Worm (Caenorhabditis elegans): ENCODE measurements around the gene npr-38.

The npr-38 gene

DNA sequence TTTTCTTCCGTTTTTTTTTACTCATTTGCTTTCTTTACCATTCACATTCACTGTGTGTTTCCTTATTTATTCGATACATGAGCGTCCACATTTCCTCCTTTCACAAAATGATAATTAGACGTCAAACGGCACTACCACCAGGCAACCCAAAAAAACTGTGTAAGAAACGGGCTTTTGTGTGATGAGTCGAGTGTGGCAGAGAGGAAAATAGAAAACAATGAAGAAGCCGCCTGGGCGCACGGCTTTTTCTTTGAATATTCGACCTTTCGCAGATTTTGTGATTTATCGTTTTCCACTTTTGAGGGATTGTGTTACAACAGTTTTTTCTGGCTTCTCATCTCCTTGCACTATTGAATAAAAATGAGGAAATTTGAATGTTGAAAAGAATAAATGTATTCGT is 33.2 kb upstream of the npr-38 start:
- TF ChIP-seq vab-15 (tag; optimal IDR thresholded peaks at IDR 0.05) (no peak), aly-2 (tag; optimal IDR thresholded peaks at IDR 0.05) (no peak), C34B4.2 (tag; optimal IDR thresholded peaks at IDR 0.05) (no peak), efl-3 (GFP tag; optimal IDR thresholded peaks at IDR 0.05) (no peak), blmp-1 (tag; optimal IDR thresholded peaks at IDR 0.05) (peak; percentile 23), snpc-4 (tag; optimal IDR thresholded peaks at IDR 0.05) (no peak), sup-37 (GFP tag; optimal IDR thresholded peaks at IDR 0.05) (no peak), ceh-8 (GFP tag; optimal IDR thresholded peaks at IDR 0.05) (no peak)

DNA sequence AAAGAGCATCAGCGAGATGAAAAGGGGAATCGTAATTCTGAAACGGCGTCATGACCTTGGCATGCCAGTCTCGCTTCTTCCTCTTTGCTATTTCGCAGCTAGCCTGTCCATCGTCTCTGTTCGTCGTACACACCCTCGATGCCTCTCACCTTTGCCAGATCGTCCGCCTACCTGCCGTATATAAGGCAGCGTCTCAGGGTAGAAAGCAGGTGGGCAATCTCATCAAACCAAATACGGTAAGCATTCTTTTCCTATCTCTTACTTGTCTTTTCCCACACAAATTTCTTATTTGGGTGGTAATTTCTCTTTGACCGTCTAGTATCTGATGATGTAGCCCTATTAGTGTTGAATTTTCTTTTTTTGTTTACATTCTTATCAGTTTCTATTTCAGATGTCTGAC is 31.9 kb upstream of the npr-38 start, which contains the start of gene col-166:
TSS of gene col-166 (plus strand) at position 392 of the 400 bp plus-strand sequence.
- TF ChIP-seq pax-3 (tag; optimal IDR thresholded peaks at IDR 0.05) (no peak), sup-37 (GFP tag; optimal IDR thresholded peaks at IDR 0.05) (no peak), elt-3 (tag; optimal IDR thresholded peaks at IDR 0.05) (peak in 3 of 6 experiments; percentile 40 to 45 (median 42)), mdl-1 (tag; optimal IDR thresholded peaks at IDR 0.05) (peak in 1 of 2 experiments; percentile 27), fkh-4 (tag; optimal IDR thresholded peaks at IDR 0.05; ENCODE audit: borderline replicate concordance) (no peak), ama-1 (optimal IDR thresholded peaks at IDR 0.05) (peak; percentile 64), snu-23 (GFP tag; optimal IDR thresholded peaks at IDR 0.05) (peak; percentile 64), lin-14 (GFP tag; optimal IDR thresholded peaks at IDR 0.05) (peak; percentile 72), unc-98 (GFP tag; IDR thresholded peaks at IDR 0.05) (no peak), nhr-47 (tag; optimal IDR thresholded peaks at IDR 0.05) (peak; percentile 52), zip-4 (GFP tag; optimal IDR thresholded peaks at IDR 0.05) (no peak), efl-1 (optimal IDR thresholded peaks at IDR 0.05) (no peak), efl-1 (GFP tag; optimal IDR thresholded peaks at IDR 0.05 in 1 of 2) (no peak), grh-1 (GFP tag; IDR thresholded peaks at IDR 0.05) (0 out of 2 replicates have a peak, but pooled peaks have one; percentile 21), ceh-8 (GFP tag; optimal IDR thresholded peaks at IDR 0.05) (no peak), alr-1 (tag; optimal IDR thresholded peaks at IDR 0.05; ENCODE audit: borderline replicate concordance) (no peak), nhr-85 (tag) (peak; percentile 93), C16A3.4 (tag; optimal IDR thresholded peaks at IDR 0.05) (no peak), sptf-1 (tag; optimal IDR thresholded peaks at IDR 0.05) (no peak), lin-39 (tag; optimal IDR thresholded peaks at IDR 0.05) (no peak), swsn-7 (tag; optimal IDR thresholded peaks at IDR 0.05) (no peak), nhr-77 (tag; optimal IDR thresholded peaks at IDR 0.05) (no peak), lin-13 (GFP tag; optimal IDR thresholded peaks at IDR 0.05) (no peak), nhr-20 (tag; optimal IDR thresholded peaks at IDR 0.05) (peak; percentile 61), mep-1 (tag; optimal IDR thresholded peaks at IDR 0.05) (peak; percentile 23), nhr-71 (tag; optimal IDR thresholded peaks at IDR 0.05) (peak; percentile 56), blmp-1 (tag; optimal IDR thresholded peaks at IDR 0.05) (peak; percentile 30), irx-1 (tag; optimal IDR thresholded peaks at IDR 0.05) (no peak), tbx-2 (tag; optimal IDR thresholded peaks at IDR 0.05) (peak; percentile 43), nhr-90 (tag; optimal IDR thresholded peaks at IDR 0.05; ENCODE audit: poor library complexity) (peak; percentile 77), fkh-10 (GFP tag; optimal IDR thresholded peaks at IDR 0.05) (no peak), nhr-76 (tag; optimal IDR thresholded peaks at IDR 0.05) (no peak), pag-3 (tag; optimal IDR thresholded peaks at IDR 0.05; ENCODE audit: borderline replicate concordance, insufficient read depth) (peak; percentile 8), nhr-12 (tag; optimal IDR thresholded peaks at IDR 0.05) (no peak), ztf-4 (tag; optimal IDR thresholded peaks at IDR 0.05) (no peak), nhr-19 (GFP tag; conservative IDR thresholded peaks at IDR 0.05) (peak; percentile 18; the same call in 1 of the 2 replicates), zag-1 (tag; optimal IDR thresholded peaks at IDR 0.05) (no peak), hpl-2 (GFP tag; optimal IDR thresholded peaks at IDR 0.05) (no peak), lin-35 (GFP tag; optimal IDR thresholded peaks at IDR 0.05) (peak in 1 of 2 experiments; percentile 31)
